Fruit fly (Drosophila melanogaster): ENCODE measurements around the gene RhoL.

The RhoL gene

DNA sequence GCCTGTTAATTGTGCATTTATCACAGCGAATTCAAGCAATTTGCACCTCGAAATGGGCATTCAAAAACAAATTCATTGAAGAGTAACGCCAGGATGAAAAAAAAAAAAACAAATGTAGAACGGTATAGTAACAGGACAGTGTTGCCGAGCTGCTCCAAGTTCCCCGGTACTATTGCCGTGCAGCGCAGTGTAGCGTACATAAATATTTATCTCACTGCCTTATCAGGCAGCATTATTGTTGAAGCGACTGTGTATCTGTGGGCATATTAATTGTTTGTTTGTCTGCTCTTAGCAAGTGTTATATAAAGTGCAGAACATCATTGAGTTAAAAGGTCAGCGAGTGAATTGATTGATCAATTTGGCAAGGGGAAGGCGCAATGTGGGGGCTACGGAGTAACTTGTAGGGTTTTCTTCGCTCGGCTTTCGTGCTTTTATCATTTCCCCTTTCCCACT lies 14.0 kb upstream of the RhoL start (continued):
- TF ChIP-seq Hr78 (GFP tag; optimal IDR thresholded peaks at IDR 0.05) (peak in 1 of 2 experiments; percentile 67), NC2α (GFP tag; optimal IDR thresholded peaks at IDR 0.05) (no peak), MTF-1 (GFP tag; optimal IDR thresholded peaks at IDR 0.05; ENCODE audit: borderline replicate concordance) (no peak), chinmo (GFP tag; IDR thresholded peaks at IDR 0.05; ENCODE audit: partially characterized antibody) (no peak), Sry-δ (GFP tag; optimal IDR thresholded peaks at IDR 0.05) (no peak), D (optimal IDR thresholded peaks at IDR 0.05) (no peak), D (GFP tag; optimal IDR thresholded peaks at IDR 0.05) (no peak), CG1529 (GFP tag; optimal IDR thresholded peaks at IDR 0.05) (no peak), nerfin-1 (tag; optimal IDR thresholded peaks at IDR 0.05) (no peak), kni (GFP tag; optimal IDR thresholded peaks at IDR 0.05) (peak; percentile 56), CG8388 (GFP tag; optimal IDR thresholded peaks at IDR 0.05) (peak; percentile 15), CG6813 (GFP tag; optimal IDR thresholded peaks at IDR 0.05) (peak; percentile 24), CG8281 (tag; optimal IDR thresholded peaks at IDR 0.05) (peak; percentile 1), CG12219 (GFP tag; optimal IDR thresholded peaks at IDR 0.05) (peak; percentile 34), Ada2b (GFP tag; IDR thresholded peaks at IDR 0.05) (no peak), CG31224 (GFP tag; IDR thresholded peaks at IDR 0.05) (no peak), vnd (GFP tag; IDR thresholded peaks at IDR 0.05; ENCODE audit: partially characterized antibody) (no peak), Max (GFP tag; optimal IDR thresholded peaks at IDR 0.05) (no peak), CG10462 (GFP tag; optimal IDR thresholded peaks at IDR 0.05) (peak; percentile 52), phol (tag; optimal IDR thresholded peaks at IDR 0.05) (no peak)

DNA sequence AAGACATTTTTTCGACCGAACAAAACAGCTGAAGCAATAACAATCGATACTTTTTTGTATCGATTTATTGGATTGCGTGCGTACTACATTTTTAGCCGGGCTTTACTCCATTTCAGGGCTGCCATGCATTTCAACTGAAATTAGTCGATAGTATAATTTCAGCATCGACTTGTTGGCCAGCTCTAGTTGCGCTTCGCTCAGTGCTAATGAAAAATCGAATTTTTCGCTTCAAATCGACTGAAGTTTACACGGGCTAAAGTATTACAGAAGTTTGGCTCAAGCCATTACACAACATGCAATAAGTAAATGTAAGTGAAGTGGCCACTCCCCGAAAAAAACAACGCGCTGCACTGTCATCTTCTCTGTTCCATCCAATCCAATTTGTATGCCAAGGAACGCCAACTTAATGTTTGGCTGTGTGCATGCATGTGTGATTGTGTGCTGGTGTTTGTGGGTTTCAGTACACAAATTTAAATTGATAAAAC lies 13.5 kb upstream of the RhoL start, which contains the start of the genes mRpL47, CG8176 and Kdm3:
TSS of gene mRpL47 (minus strand) at position 49 of the 485 bp plus-strand sequence.
TSS of gene CG8176 (plus strand) at position 148 of the 485 bp plus-strand sequence.
TSS of gene Kdm3 (plus strand) at position 148 of the 485 bp plus-strand sequence.
- TF ChIP-seq Optix (GFP tag; IDR thresholded peaks at IDR 0.05), result no peak
- TF ChIP-seq CG18262 (tag; optimal IDR thresholded peaks at IDR 0.05), result peak; percentile 43
- peak; percentile 83 for TF ChIP-seq CG12769 (tag; optimal IDR thresholded peaks at IDR 0.05)
- no peak for TF ChIP-seq CG6654 (GFP tag; optimal IDR thresholded peaks at IDR 0.05)
- TF ChIP-seq h (optimal IDR thresholded peaks at IDR 0.05), result no peak
- TF ChIP-seq Dp (GFP tag; optimal IDR thresholded peaks at IDR 0.05), result peak; percentile 69
- TF ChIP-seq pb (GFP tag; optimal IDR thresholded peaks at IDR 0.05), result peak; percentile 33
- no peak for TF ChIP-seq ttk (GFP tag; IDR thresholded peaks at IDR 0.05)
- no peak for TF ChIP-seq chinmo (GFP tag; IDR thresholded peaks at IDR 0.05; ENCODE audit: partially characterized antibody)
- TF ChIP-seq CG1233 (GFP tag; optimal IDR thresholded peaks at IDR 0.05), result peak; percentile 31
- TF ChIP-seq hbn (GFP tag; IDR thresholded peaks at IDR 0.05; ENCODE audit: partially characterized antibody), result no peak
- TF ChIP-seq CG3847 (GFP tag; IDR thresholded peaks at IDR 0.05), result no peak
- TF ChIP-seq cas (GFP tag; IDR thresholded peaks at IDR 0.05), result no peak
- no peak for TF ChIP-seq GATAe (GFP tag; conservative IDR thresholded peaks at IDR 0.05)
- TF ChIP-seq da (GFP tag; optimal IDR thresholded peaks at IDR 0.05), result peak; percentile 16
- TF ChIP-seq CG2202 (tag; optimal IDR thresholded peaks at IDR 0.05), result peak; percentile 19
- no peak for TF ChIP-seq abd-A (tag; optimal IDR thresholded peaks at IDR 0.05)
- peak; percentile 48 for TF ChIP-seq Hr3 (GFP tag; optimal IDR thresholded peaks at IDR 0.05)
- peak; percentile 87 for TF ChIP-seq nmo (GFP tag; optimal IDR thresholded peaks at IDR 0.05)
- no peak for TF ChIP-seq eve (GFP tag; optimal IDR thresholded peaks at IDR 0.05)
- TF ChIP-seq CG1024 (GFP tag; IDR thresholded peaks at IDR 0.05), result no peak
- TF ChIP-seq stwl (tag; optimal IDR thresholded peaks at IDR 0.05), result peak; percentile 70
- TF ChIP-seq Bgb (GFP tag; IDR thresholded peaks at IDR 0.05; ENCODE audit: partially characterized antibody), result no peak
- TF ChIP-seq Mad (GFP tag; optimal IDR thresholded peaks at IDR 0.05), result peak; percentile 66
- TF ChIP-seq CG9817 (tag; optimal IDR thresholded peaks at IDR 0.05), result peak; percentile 58
- TF ChIP-seq CG13296 (GFP tag; optimal IDR thresholded peaks at IDR 0.05), result no peak
- TF ChIP-seq CG3838 (GFP tag; optimal IDR thresholded peaks at IDR 0.05), result no peak
- TF ChIP-seq crp (GFP tag; optimal IDR thresholded peaks at IDR 0.05), result peak; percentile 64 to 95
- peak; percentile 73 for TF ChIP-seq CG30403 (GFP tag; optimal IDR thresholded peaks at IDR 0.05)
- TF ChIP-seq grn (GFP tag; optimal IDR thresholded peaks at IDR 0.05), result no peak
- TF ChIP-seq sd (tag; optimal IDR thresholded peaks at IDR 0.05), result peak; percentile 87
